Fruit fly (Drosophila melanogaster): ENCODE measurements around the gene Lztr1.

- TF ChIP-seq psq (optimal IDR thresholded peaks at IDR 0.05) (no peak), CG8478 (optimal IDR thresholded peaks at IDR 0.05) (no peak), usp (GFP tag; optimal IDR thresholded peaks at IDR 0.05) (no peak), EcR (GFP tag; optimal IDR thresholded peaks at IDR 0.05) (no peak), Dll (optimal IDR thresholded peaks at IDR 0.05) (no peak)
Measured at dm6 chrX:933997-934396, 6.6 kb upstream of the Lztr1 start.

Data from whole organism.